Worm (Caenorhabditis elegans) whole organism, L4/young adult: ENCODE results near the gene srh-18.

Experiments used
- W03F9.2 ChIP-seq: fragments of 150-350 bp; optimal IDR thresholded peaks from 2 replicates; lab custom pipeline; 2014; ENCODE audit warnings: missing biosample characterization, missing genetic modification characterization
- dao-5 ChIP-seq: sonication (generic microtip); optimal IDR thresholded peaks from 2 replicates; lab custom pipeline; 2016; ENCODE audit warnings: missing genotype, missing genetic modification characterization, moderate library complexity, missing compliant biosample characterization
- him-1 ChIP-seq: sonication (generic microtip); optimal IDR thresholded peaks from 2 replicates; lab custom pipeline; 2016; ENCODE audit warnings: missing genotype, missing genetic modification reagents, missing genetic modification characterization, missing compliant biosample characterization

DNA sequence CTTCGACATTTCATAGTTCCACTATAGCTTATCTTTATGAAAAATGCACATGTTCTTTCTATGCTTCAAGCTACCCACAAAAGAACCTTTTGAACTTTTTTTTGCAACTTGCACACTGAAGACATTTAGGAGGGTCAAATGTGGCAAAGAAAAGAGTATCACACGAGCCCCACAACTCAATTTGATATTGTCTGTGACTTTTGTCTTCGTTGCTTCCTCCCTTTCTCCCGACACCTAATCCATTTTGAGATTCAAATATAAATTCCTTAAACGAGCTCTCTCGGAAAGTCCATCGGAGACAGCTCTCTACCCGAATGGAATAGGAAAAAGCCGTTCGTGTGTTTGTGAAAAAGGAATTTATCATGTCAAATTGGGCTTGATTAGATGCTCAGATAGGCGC, 32.0 kb downstream of the srh-18 start:
- TF ChIP-seq him-1 (tag; lab: Kevin White, UChicago) (no peak), W03F9.2 (tag; lab: Kevin White, UChicago) (no peak), dao-5 (tag; lab: Kevin White, UChicago) (no peak)
